Fruit fly (Drosophila melanogaster) whole organism, pupa: Measurements from ENCODE around the gene Rh4.

Experiments
- CG10348 ChIP-seq: fragments of 200-800 bp; sonication (Bioruptor generic); IDR thresholded peaks from 2 replicates; pipeline ENCODE4 v1.3.6; 2022; ENCODE audit warnings: missing biosample characterization, missing genetic modification characterization
- CG12605 ChIP-seq: fragments of 200-800 bp; sonication (Bioruptor generic); IDR thresholded peaks from 2 replicates; pipeline ENCODE4 v1.3.6; 2022; ENCODE audit warnings: missing biosample characterization, missing genetic modification characterization
- CG13204 ChIP-seq: fragments of 200-800 bp; sonication (Bioruptor generic); optimal IDR thresholded peaks from 2 replicates; lab custom pipeline; 2018; ENCODE audit warnings: missing biosample characterization, mild to moderate bottlenecking, missing genetic modification characterization, moderate library complexity
- CG14655 ChIP-seq: fragments of 200-800 bp; sonication (Bioruptor generic); optimal IDR thresholded peaks from 3 replicates; lab custom pipeline; 2017; ENCODE audit warnings: mild to moderate bottlenecking, missing biosample characterization, missing genetic modification reagents, missing genetic modification characterization
- CG15710 ChIP-seq: fragments of 200-800 bp; sonication (Bioruptor generic); optimal IDR thresholded peaks from 2 replicates; lab custom pipeline; 2018; ENCODE audit warnings: missing biosample characterization, mild to moderate bottlenecking, missing genetic modification characterization, moderate library complexity
- CG17806 ChIP-seq: fragments of 200-800 bp; sonication (Bioruptor generic); optimal IDR thresholded peaks from 2 replicates; lab custom pipeline; 2018; ENCODE audit warnings: missing biosample characterization, mild to moderate bottlenecking, missing genetic modification characterization, moderate library complexity
- CG32121 ChIP-seq: fragments of 200-800 bp; sonication (Bioruptor generic); IDR thresholded peaks from 2 replicates; pipeline ENCODE4 v1.3.6; 2022; ENCODE audit warnings: missing biosample characterization, missing genetic modification characterization
- CG34367 ChIP-seq: fragments of 200-800 bp; sonication (Bioruptor generic); optimal IDR thresholded peaks from 2 replicates; lab custom pipeline; 2018; ENCODE audit warnings: missing biosample characterization, mild to moderate bottlenecking, missing genetic modification characterization
- CG4496 ChIP-seq: fragments of 200-800 bp; sonication (Bioruptor generic); IDR thresholded peaks from 3 replicates; pipeline ENCODE4 v1.3.6; 2022; ENCODE audit warnings: missing biosample characterization, missing genetic modification characterization
- CG8159 ChIP-seq: fragments of 200-800 bp; sonication (Bioruptor generic); optimal IDR thresholded peaks from 3 replicates; lab custom pipeline; 2018; ENCODE audit warnings: missing biosample characterization, mild to moderate bottlenecking, missing genetic modification characterization, moderate library complexity
- CG8301 ChIP-seq: fragments of 200-800 bp; sonication (Bioruptor generic); optimal IDR thresholded peaks from 2 replicates; lab custom pipeline; 2018; ENCODE audit warnings: missing biosample characterization, mild to moderate bottlenecking, missing genetic modification characterization
- CG9948 ChIP-seq: fragments of 200-800 bp; sonication (Bioruptor generic); optimal IDR thresholded peaks from 2 replicates; lab custom pipeline; 2018; ENCODE audit warnings: missing biosample characterization, mild to moderate bottlenecking, missing genetic modification characterization, moderate library complexity
- D1 ChIP-seq: fragments of 200-800 bp; sonication (Bioruptor generic); optimal IDR thresholded peaks from 2 replicates; lab custom pipeline; 2018; ENCODE audit warnings: missing biosample characterization, mild to moderate bottlenecking, missing genetic modification characterization, moderate library complexity
- EcR ChIP-seq: fragments of 200-800 bp; sonication (Bioruptor generic); optimal IDR thresholded peaks from 3 replicates; lab custom pipeline; 2019; ENCODE audit warnings: missing biosample characterization, missing genetic modification characterization, mild to moderate bottlenecking, moderate library complexity, missing genetic modification reagents
- Ets98B ChIP-seq: fragments of 200-800 bp; sonication (Bioruptor generic); IDR thresholded peaks from 2 replicates; pipeline ENCODE4 v1.3.6; 2022; ENCODE audit warnings: missing biosample characterization, missing genetic modification characterization
- Pif1A ChIP-seq: fragments of 200-800 bp; sonication (Bioruptor generic); optimal IDR thresholded peaks from 3 replicates; lab custom pipeline; 2016; ENCODE audit warnings: missing biosample characterization, missing genetic modification characterization
- Pif1B ChIP-seq: fragments of 200-800 bp; sonication (Bioruptor generic); optimal IDR thresholded peaks from 3 replicates; lab custom pipeline; 2016; ENCODE audit warnings: missing biosample characterization, missing genetic modification characterization
- Snoo ChIP-seq: fragments of 200-800 bp; sonication (Bioruptor generic); optimal IDR thresholded peaks from 3 replicates; lab custom pipeline; 2017; ENCODE audit warnings: missing biosample characterization, mild to moderate bottlenecking, missing genetic modification characterization, inconsistent platforms
- fd96Ca ChIP-seq: fragments of 200-800 bp; sonication (Bioruptor generic); IDR thresholded peaks from 3 replicates; pipeline ENCODE4 v1.3.6; 2022; ENCODE audit warnings: missing biosample characterization, missing genetic modification characterization
- gl ChIP-seq: fragments of 200-800 bp; sonication (Bioruptor generic); optimal IDR thresholded peaks from 2 replicates; lab custom pipeline; 2018; ENCODE audit warnings: missing biosample characterization, mild to moderate bottlenecking, missing genetic modification characterization
- rn ChIP-seq: fragments of 200-800 bp; sonication (Bioruptor generic); IDR thresholded peaks from 2 replicates; pipeline ENCODE4 v1.3.6; 2022; ENCODE audit warnings: missing biosample characterization, missing genetic modification characterization

The Rh4 gene

dm6 chr3L:16865123-16865831 lies 3.0 kb upstream of the Rh4 start, which contains the start of gene Lmpt:
Lmpt (plus strand) TSS chr3L:16865295.
- TF ChIP-seq Pif1B (GFP tag; lab: Kevin White, UChicago) = no peak
- TF ChIP-seq CG8301 (tag; lab: Kevin White, UChicago) = no peak
- no peak for TF ChIP-seq CG14655 (GFP tag; lab: Kevin White, UChicago)
- TF ChIP-seq CG12605 (GFP tag; lab: Robert Waterston, UW) = peak; percentile 29; the same call in 1 of the 2 replicates
- no peak for TF ChIP-seq CG17806 (tag; lab: Kevin White, UChicago)
- no peak for TF ChIP-seq CG32121 (GFP tag; lab: Robert Waterston, UW)
- TF ChIP-seq CG8159 (tag; lab: Kevin White, UChicago) = no peak
- TF ChIP-seq EcR = peak; percentile 90
- no peak for TF ChIP-seq Ets98B (GFP tag; lab: Robert Waterston, UW)
- TF ChIP-seq D1 (tag; lab: Kevin White, UChicago) = peak; percentile 3
- no peak for TF ChIP-seq Pif1A (GFP tag; lab: Kevin White, UChicago)
- TF ChIP-seq rn (GFP tag; lab: Robert Waterston, UW) = no peak
- TF ChIP-seq, all 21 proteins: peak for 3

dm6 chr3L:16862958-16863357 lies 641 bp upstream of the Rh4 start, which contains the start of gene CG9951:
CG9951 (plus strand) TSS chr3L:16863164.
- TF ChIP-seq Pif1B (GFP tag; lab: Kevin White, UChicago) (no peak), Ets98B (GFP tag; lab: Robert Waterston, UW) (no peak), CG8301 (tag; lab: Kevin White, UChicago) (no peak), gl (tag; lab: Kevin White, UChicago) (no peak), CG9948 (tag; lab: Kevin White, UChicago) (no peak), Pif1A (GFP tag; lab: Kevin White, UChicago) (no peak), CG4496 (GFP tag; lab: Robert Waterston, UW) (no peak), fd96Ca (GFP tag; lab: Robert Waterston, UW) (no peak)

- TF ChIP-seq Ets98B (GFP tag; lab: Robert Waterston, UW) = no peak
Observed at dm6 chr3L:16860879-16861278, 1.4 kb downstream of the Rh4 start.

- no peak for TF ChIP-seq CG13204 (GFP tag; lab: Kevin White, UChicago)
- TF ChIP-seq, all 21 proteins: peak for 0
Observed at dm6 chr3L:16860322-16860721, 2.0 kb downstream of the Rh4 start, which contains the start of gene CG13029. CG13029 (plus strand) TSS chr3L:16860622.

dm6 chr3L:16858780-16859179 lies 3.5 kb downstream of the Rh4 start, which contains the start of gene sinah:
sinah (plus strand) TSS chr3L:16859080.
- no peak for TF ChIP-seq gl (tag; lab: Kevin White, UChicago)
- TF ChIP-seq D1 (tag; lab: Kevin White, UChicago) = no peak
- TF ChIP-seq Pif1A (GFP tag; lab: Kevin White, UChicago) = no peak
- TF ChIP-seq CG4496 (GFP tag; lab: Robert Waterston, UW) = no peak
- TF ChIP-seq EcR = no peak
- TF ChIP-seq CG12605 (GFP tag; lab: Robert Waterston, UW) = no peak
- no peak for TF ChIP-seq CG13204 (GFP tag; lab: Kevin White, UChicago)
- no peak for TF ChIP-seq CG15710
- no peak for TF ChIP-seq CG17806 (tag; lab: Kevin White, UChicago)
- no peak for TF ChIP-seq CG9948 (tag; lab: Kevin White, UChicago)
- no peak for TF ChIP-seq Pif1B (GFP tag; lab: Kevin White, UChicago)
- TF ChIP-seq CG32121 (GFP tag; lab: Robert Waterston, UW) = no peak
- no peak for TF ChIP-seq Snoo (tag; lab: Kevin White, UChicago)
- TF ChIP-seq CG10348 (GFP tag; lab: Robert Waterston, UW) = no peak
- no peak for TF ChIP-seq Ets98B (GFP tag; lab: Robert Waterston, UW)
- TF ChIP-seq CG34367 (tag; lab: Kevin White, UChicago) = no peak
- TF ChIP-seq fd96Ca (GFP tag; lab: Robert Waterston, UW) = no peak
- TF ChIP-seq CG8301 (tag; lab: Kevin White, UChicago) = no peak
- no peak for TF ChIP-seq rn (GFP tag; lab: Robert Waterston, UW)

dm6 chr3L:16855287-16855686 lies 7.0 kb downstream of the Rh4 start:
- TF ChIP-seq Pif1A (GFP tag; lab: Kevin White, UChicago) (no peak), Pif1B (GFP tag; lab: Kevin White, UChicago) (no peak)

- TF ChIP-seq CG8159 (tag; lab: Kevin White, UChicago) (peak; percentile 22), Snoo (tag; lab: Kevin White, UChicago) (no peak), CG34367 (tag; lab: Kevin White, UChicago) (peak; percentile 42), CG32121 (GFP tag; lab: Robert Waterston, UW) (0 out of 2 replicates have a peak, but pooled peaks have one; percentile 6), CG17806 (tag; lab: Kevin White, UChicago) (peak; percentile 14), EcR (peak; percentile 39), Ets98B (GFP tag; lab: Robert Waterston, UW) (no peak), CG4496 (GFP tag; lab: Robert Waterston, UW) (0 out of 3 replicates have a peak, but pooled peaks have one; percentile 24), CG15710 (peak; percentile 47), fd96Ca (GFP tag; lab: Robert Waterston, UW) (no peak), gl (tag; lab: Kevin White, UChicago) (peak; percentile 65), CG9948 (tag; lab: Kevin White, UChicago) (no peak), D1 (tag; lab: Kevin White, UChicago) (no peak)
Observed at dm6 chr3L:16854387-16855033, 7.8 kb downstream of the Rh4 start.
